Worm (Caenorhabditis elegans): ENCODE data around the gene C47E8.11.

Gene C47E8.11

ce11 chrV:14689060-14689750 lies 789 bp downstream of the C47E8.11 start, which contains the start of gene gasr-8 (continued):
- TF ChIP-seq C08G9.2 (tag; optimal IDR thresholded peaks at IDR 0.05) (peak; percentile 24), gmeb-2 (tag; optimal IDR thresholded peaks at IDR 0.05) (peak; percentile 57), hlh-15 (tag; optimal IDR thresholded peaks at IDR 0.05) (peak; percentile 36), unc-3 (GFP tag; conservative IDR thresholded peaks at IDR 0.05) (0 out of 2 replicates have a peak, but pooled peaks have one; percentile 18), unc-3 (tag; optimal IDR thresholded peaks at IDR 0.05) (no peak)

ce11 chrV:14695713-14696112 lies 7.3 kb downstream of the C47E8.11 start:
- TF ChIP-seq ceh-14 (tag; optimal IDR thresholded peaks at IDR 0.05) = no peak
- peak; percentile 44 for TF ChIP-seq unc-55 (GFP tag; optimal IDR thresholded peaks at IDR 0.05)
- peak; percentile 30 for TF ChIP-seq ceh-18 (tag; optimal IDR thresholded peaks at IDR 0.05)

- TF ChIP-seq fkh-10 (GFP tag; optimal IDR thresholded peaks at IDR 0.05) (no peak), ceh-24 (tag; optimal IDR thresholded peaks at IDR 0.05) (no peak), mec-3 (tag; optimal IDR thresholded peaks at IDR 0.05; ENCODE audit: borderline replicate concordance) (no peak), ttx-3 (tag; optimal IDR thresholded peaks at IDR 0.05) (no peak), dmd-4 (tag; optimal IDR thresholded peaks at IDR 0.05; ENCODE audit: borderline replicate concordance) (peak; percentile 32), fkh-6 (tag; optimal IDR thresholded peaks at IDR 0.05) (peak; percentile 58), nhr-232 (tag; optimal IDR thresholded peaks at IDR 0.05) (no peak), pat-9 (tag; optimal IDR thresholded peaks at IDR 0.05) (peak; percentile 66), unc-86 (tag; optimal IDR thresholded peaks at IDR 0.05) (peak; percentile 9), F13H6.1 (tag; optimal IDR thresholded peaks at IDR 0.05) (peak; percentile 79), K09A11.1 (tag; optimal IDR thresholded peaks at IDR 0.05; ENCODE audit: insufficient read depth) (peak; percentile 27), lin-11 (tag; optimal IDR thresholded peaks at IDR 0.05) (no peak), hlh-6 (tag; optimal IDR thresholded peaks at IDR 0.05) (no peak), sdc-2 (tag; optimal IDR thresholded peaks at IDR 0.05) (peak; percentile 67), che-1 (tag; optimal IDR thresholded peaks at IDR 0.05) (peak; percentile 32), C08G9.2 (tag; optimal IDR thresholded peaks at IDR 0.05) (peak; percentile 74), tbx-2 (tag; optimal IDR thresholded peaks at IDR 0.05) (peak; percentile 93), fax-1 (tag; optimal IDR thresholded peaks at IDR 0.05) (peak; percentile 30), ceh-30 (tag; optimal IDR thresholded peaks at IDR 0.05) (peak; percentile 81), zip-5 (tag; optimal IDR thresholded peaks at IDR 0.05) (no peak), syd-9 (tag; optimal IDR thresholded peaks at IDR 0.05) (peak; percentile 80), ceh-48 (tag; optimal IDR thresholded peaks at IDR 0.05) (peak; percentile 3), ama-1 (optimal IDR thresholded peaks at IDR 0.05) (no peak), pha-2 (tag; optimal IDR thresholded peaks at IDR 0.05) (no peak), sox-2 (GFP tag; IDR thresholded peaks at IDR 0.05) (no peak), T23F11.4 (GFP tag; optimal IDR thresholded peaks at IDR 0.05) (no peak), hlh-15 (tag; optimal IDR thresholded peaks at IDR 0.05) (no peak), npax-4 (tag; optimal IDR thresholded peaks at IDR 0.05) (no peak), unc-42 (tag; optimal IDR thresholded peaks at IDR 0.05) (peak; percentile 58), pax-1 (tag; optimal IDR thresholded peaks at IDR 0.05) (peak; percentile 22), ets-4 (tag; optimal IDR thresholded peaks at IDR 0.05) (peak; percentile 53), pqm-1 (tag; optimal IDR thresholded peaks at IDR 0.05) (no peak), elt-4 (tag; optimal IDR thresholded peaks at IDR 0.05) (no peak), K02D7.2 (tag; optimal IDR thresholded peaks at IDR 0.05) (no peak), ceh-31 (tag; optimal IDR thresholded peaks at IDR 0.05) (peak; percentile 91), pros-1 (tag; optimal IDR thresholded peaks at IDR 0.05) (peak; percentile 32), unc-55 (GFP tag; optimal IDR thresholded peaks at IDR 0.05) (peak; percentile 96), gmeb-2 (tag; optimal IDR thresholded peaks at IDR 0.05) (no peak), rnt-1 (tag; optimal IDR thresholded peaks at IDR 0.05) (peak; percentile 93), ceh-19 (GFP tag; optimal IDR thresholded peaks at IDR 0.05) (peak; percentile 67), ceh-14 (tag; optimal IDR thresholded peaks at IDR 0.05) (peak; percentile 51), hlh-8 (tag; optimal IDR thresholded peaks at IDR 0.05) (peak; percentile 29), madf-2 (tag; optimal IDR thresholded peaks at IDR 0.05) (no peak), hlh-13 (GFP tag; optimal IDR thresholded peaks at IDR 0.05) (no peak)
Observed at ce11 chrV:14696604-14697307, 8.3 kb downstream of the C47E8.11 start, which contains the start of gene unc-112. unc-112 (minus strand) TSS chrV:14696654.

Measured in whole organism, late embryonic.